Worm (Caenorhabditis elegans): ENCODE data around the gene ZK1307.4.

DNA sequence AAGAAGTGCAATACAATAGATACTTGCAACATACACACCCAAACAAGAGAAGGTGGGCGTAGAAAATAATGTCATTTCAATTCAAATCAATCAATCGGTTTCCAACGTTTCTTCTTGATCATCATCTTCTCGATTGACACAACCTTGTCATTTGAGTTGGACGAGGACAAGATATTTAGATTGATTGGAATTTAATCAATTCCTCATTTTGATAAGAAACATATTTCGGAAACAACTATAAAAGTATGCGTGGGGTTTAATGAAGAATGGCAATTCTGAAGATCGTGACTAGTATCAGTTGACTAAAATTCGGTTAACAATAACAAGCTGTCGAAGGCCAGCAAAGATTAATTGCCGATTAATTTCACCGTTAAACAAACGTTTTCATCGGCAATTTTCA is 31.0 kb downstream of the ZK1307.4 start:
- no peak for TF ChIP-seq unc-62 (GFP tag; optimal IDR thresholded peaks at IDR 0.05)
- TF ChIP-seq C17E4.6 (GFP tag; IDR thresholded peaks at IDR 0.05): no peak
- TF ChIP-seq ztf-28 (GFP tag; IDR thresholded peaks at IDR 0.05): no peak
- no peak for TF ChIP-seq sea-2 (GFP tag; IDR thresholded peaks at IDR 0.05)
- TF ChIP-seq ama-1 (optimal IDR thresholded peaks at IDR 0.05): no peak
- TF ChIP-seq ama-1 (GFP tag; optimal IDR thresholded peaks at IDR 0.05): no peak
- no peak for TF ChIP-seq akir-1 (GFP tag; optimal IDR thresholded peaks at IDR 0.05)
- TF ChIP-seq lir-1 (GFP tag; conservative IDR thresholded peaks at IDR 0.05): no peak
- no peak for TF ChIP-seq nhr-27 (tag; optimal IDR thresholded peaks at IDR 0.05)
- no peak for TF ChIP-seq lag-1 (GFP tag; IDR thresholded peaks at IDR 0.05)
- no peak for TF ChIP-seq mes-4 (tag; optimal IDR thresholded peaks at IDR 0.05)
- no peak for TF ChIP-seq snpc-3.4 (tag; optimal IDR thresholded peaks at IDR 0.05)
- no peak for TF ChIP-seq hmg-1.2 (GFP tag; IDR thresholded peaks at IDR 0.05)
- TF ChIP-seq ceh-27 (GFP tag; optimal IDR thresholded peaks at IDR 0.05): no peak

All from whole organism, young adult.